Fruit fly (Drosophila melanogaster): Measurements from ENCODE around the gene CG12725.

Gene CG12725

DNA sequence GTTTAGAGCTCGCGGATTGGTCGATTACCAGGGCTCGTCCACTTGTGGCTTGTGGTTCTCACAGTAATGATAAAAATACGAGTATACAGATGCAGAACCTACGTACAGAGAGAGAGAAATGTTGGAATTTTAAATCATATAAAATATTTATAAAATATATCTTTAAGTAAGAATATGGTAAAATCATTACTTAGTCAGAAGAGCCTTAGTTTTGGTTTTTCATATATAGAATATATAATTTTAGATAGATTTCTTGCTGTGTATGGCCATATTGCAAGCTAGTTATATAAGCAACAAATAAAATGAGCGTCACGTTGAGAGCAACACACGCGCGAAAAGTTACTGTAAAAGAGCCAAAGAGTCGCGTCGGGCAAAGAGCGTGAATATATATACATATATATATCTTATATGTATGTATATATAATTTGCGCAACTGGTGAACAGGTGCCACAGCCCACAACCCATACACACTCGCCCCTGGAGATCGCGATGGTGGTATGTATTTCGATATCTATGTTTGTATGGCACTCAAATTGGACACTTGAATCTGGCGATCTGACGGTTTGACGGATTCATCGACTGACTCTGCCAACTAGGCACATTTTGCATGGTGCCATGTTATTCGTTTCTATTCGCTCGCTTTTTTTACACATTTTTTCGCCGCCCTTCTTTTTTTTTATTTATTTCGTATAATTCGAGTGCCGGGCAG, 12.0 kb downstream of the CG12725 start (continued):
- TF ChIP-seq CG11247 (GFP tag; IDR thresholded peaks at IDR 0.05) (peak; percentile 35; the same call in 1 of the 2 replicates), E2f2 (GFP tag; IDR thresholded peaks at IDR 0.05) (peak; percentile 37; the same call in 1 of the 2 replicates), Hand (GFP tag; optimal IDR thresholded peaks at IDR 0.05) (peak; percentile 62), CG12236 (GFP tag; optimal IDR thresholded peaks at IDR 0.05) (no peak), CG15514 (GFP tag; optimal IDR thresholded peaks at IDR 0.05) (peak; percentile 72), zen2 (GFP tag; IDR thresholded peaks at IDR 0.05; ENCODE audit: partially characterized antibody) (no peak), CG34376 (GFP tag; optimal IDR thresholded peaks at IDR 0.05) (no peak), lbe (GFP tag; optimal IDR thresholded peaks at IDR 0.05) (peak; percentile 43), tin (GFP tag; optimal IDR thresholded peaks at IDR 0.05) (peak; percentile 7), tup (GFP tag; optimal IDR thresholded peaks at IDR 0.05) (no peak), CG16779 (GFP tag; IDR thresholded peaks at IDR 0.05) (0 out of 2 replicates have a peak, but pooled peaks have one; percentile 3), eyg (GFP tag; optimal IDR thresholded peaks at IDR 0.05) (no peak), gcm2 (GFP tag; optimal IDR thresholded peaks at IDR 0.05) (no peak), CG10147 (GFP tag; optimal IDR thresholded peaks at IDR 0.05) (peak; percentile 81), CG15073 (GFP tag; optimal IDR thresholded peaks at IDR 0.05) (no peak), crp (GFP tag; optimal IDR thresholded peaks at IDR 0.05) (no peak), lab (GFP tag; optimal IDR thresholded peaks at IDR 0.05) (peak; percentile 85), Hr51 (GFP tag; optimal IDR thresholded peaks at IDR 0.05) (peak in 1 of 2 experiments; percentile 73), CG7839 (tag; optimal IDR thresholded peaks at IDR 0.05) (peak; percentile 80), kay (GFP tag; optimal IDR thresholded peaks at IDR 0.05) (no peak), CG10366 (GFP tag; IDR thresholded peaks at IDR 0.05) (peak; percentile 48), Ssrp (tag; optimal IDR thresholded peaks at IDR 0.05) (peak; percentile 29), CkIIα-i1 (GFP tag; IDR thresholded peaks at IDR 0.05) (0 out of 2 replicates have a peak, but pooled peaks have one; percentile 6), Rx (GFP tag; IDR thresholded peaks at IDR 0.05) (peak; percentile 16; the same call in 1 of the 2 replicates), Xrp1 (GFP tag; IDR thresholded peaks at IDR 0.05) (peak; percentile 44; the same call in 1 of the 2 replicates), CG4328 (GFP tag; optimal IDR thresholded peaks at IDR 0.05) (peak; percentile 4), CG4730 (GFP tag; IDR thresholded peaks at IDR 0.05) (peak; percentile 33; the same call in 1 of the 2 replicates), Deaf1 (tag; optimal IDR thresholded peaks at IDR 0.05) (peak; percentile 49), Fer1 (GFP tag; optimal IDR thresholded peaks at IDR 0.05) (peak; percentile 80), usp (GFP tag; optimal IDR thresholded peaks at IDR 0.05) (no peak), CG31365 (tag; optimal IDR thresholded peaks at IDR 0.05) (no peak), Dek (tag; optimal IDR thresholded peaks at IDR 0.05) (peak; percentile 85), pzg (GFP tag; optimal IDR thresholded peaks at IDR 0.05) (no peak), grn (GFP tag; optimal IDR thresholded peaks at IDR 0.05) (no peak), Lhr (GFP tag; optimal IDR thresholded peaks at IDR 0.05) (no peak), scrt (GFP tag; optimal IDR thresholded peaks at IDR 0.05) (peak; percentile 63), hkb (optimal IDR thresholded peaks at IDR 0.05) (no peak), hkb (GFP tag; IDR thresholded peaks at IDR 0.05) (peak; percentile 80), CG11560 (tag; IDR thresholded peaks at IDR 0.05) (0 out of 3 replicates have a peak, but pooled peaks have one; percentile 28), Usf (GFP tag; optimal IDR thresholded peaks at IDR 0.05) (peak; percentile 9), CG11085 (GFP tag; IDR thresholded peaks at IDR 0.05) (peak; percentile 77), CG12104 (GFP tag; optimal IDR thresholded peaks at IDR 0.05) (peak; percentile 37), CG6254 (GFP tag; optimal IDR thresholded peaks at IDR 0.05) (no peak), NfI (GFP tag; optimal IDR thresholded peaks at IDR 0.05) (peak; percentile 24), run (tag; optimal IDR thresholded peaks at IDR 0.05) (peak; percentile 9), CG11504 (tag; optimal IDR thresholded peaks at IDR 0.05) (peak; percentile 75), jigr1 (GFP tag; IDR thresholded peaks at IDR 0.05) (no peak), CG11695 (GFP tag; IDR thresholded peaks at IDR 0.05) (peak; percentile 81; the same call in 2 of the 3 replicates), sd (tag; optimal IDR thresholded peaks at IDR 0.05) (peak; percentile 22)
